Fruit fly (Drosophila melanogaster) whole organism, embryonic: ENCODE measurements around the gene yellow-e2.

Experiments used
- Bdp1 ChIP-seq: fragments of 200-800 bp; sonication (Bioruptor generic); optimal IDR thresholded peaks from 3 replicates; lab custom pipeline; 2016; ENCODE audit warnings: missing biosample characterization, missing genetic modification characterization
- BtbVII ChIP-seq: fragments of 200-800 bp; sonication (Bioruptor generic); optimal IDR thresholded peaks from 3 replicates; lab custom pipeline; 2017; ENCODE audit warnings: missing biosample characterization, mild to moderate bottlenecking, missing genetic modification characterization
- CG10147 ChIP-seq: fragments of 200-800 bp; sonication (Bioruptor generic); optimal IDR thresholded peaks from 2 replicates; lab custom pipeline; 2019; ENCODE audit warnings: missing biosample characterization, mild to moderate bottlenecking, missing genetic modification characterization, moderate library complexity
- CG10979 ChIP-seq: fragments of 200-800 bp; sonication (Bioruptor generic); optimal IDR thresholded peaks from 2 replicates; lab custom pipeline; 2018; ENCODE audit warnings: missing biosample characterization, mild to moderate bottlenecking, missing genetic modification characterization, moderate library complexity
- CG12071 ChIP-seq: fragments of 200-800 bp; sonication (Bioruptor generic); optimal IDR thresholded peaks from 3 replicates; lab custom pipeline; 2018; ENCODE audit warnings: missing biosample characterization, mild to moderate bottlenecking, missing genetic modification characterization
- CG12942 ChIP-seq: fragments of 200-800 bp; sonication (Bioruptor generic); optimal IDR thresholded peaks from 3 replicates; lab custom pipeline; 2016; ENCODE audit warnings: missing biosample characterization, missing genetic modification characterization
- CG13287 ChIP-seq: fragments of 200-800 bp; sonication (Bioruptor generic); IDR thresholded peaks from 2 replicates; pipeline ENCODE4 v1.3.6; 2022; ENCODE audit warnings: missing biosample characterization, missing genetic modification characterization; ENCODE audit not compliant: partially characterized antibody
- CG13894 ChIP-seq: fragments of 200-800 bp; sonication (Bioruptor generic); optimal IDR thresholded peaks from 3 replicates; lab custom pipeline; 2018; ENCODE audit warnings: missing biosample characterization, mild to moderate bottlenecking, missing genetic modification characterization, moderate library complexity
- CG14860 ChIP-seq: fragments of 200-800 bp; sonication (Bioruptor generic); IDR thresholded peaks from 3 replicates; pipeline ENCODE4 v1.3.6; 2022; ENCODE audit warnings: missing biosample characterization, missing genetic modification characterization; ENCODE audit not compliant: partially characterized antibody
- CG15073 ChIP-seq: fragments of 200-800 bp; sonication (Bioruptor generic); optimal IDR thresholded peaks from 2 replicates; lab custom pipeline; 2016; ENCODE audit warnings: missing biosample characterization, missing genetic modification characterization
- CG17802 ChIP-seq: fragments of 200-800 bp; sonication (Bioruptor generic); optimal IDR thresholded peaks from 2 replicates; lab custom pipeline; 2018; ENCODE audit warnings: missing biosample characterization, mild to moderate bottlenecking, missing genetic modification characterization, moderate library complexity
- CG18011 ChIP-seq: fragments of 200-800 bp; sonication (Bioruptor generic); optimal IDR thresholded peaks from 2 replicates; lab custom pipeline; 2017; ENCODE audit warnings: missing biosample characterization, missing genetic modification characterization, mild to moderate bottlenecking, moderate library complexity, missing genotype
- CG18764 ChIP-seq: fragments of 200-800 bp; sonication (Bioruptor generic); optimal IDR thresholded peaks from 3 replicates; lab custom pipeline; 2016; ENCODE audit warnings: missing biosample characterization, missing genetic modification characterization
- CG2202 ChIP-seq: fragments of 200-800 bp; sonication (Bioruptor generic); optimal IDR thresholded peaks from 2 replicates; lab custom pipeline; 2018; ENCODE audit warnings: missing biosample characterization, mild to moderate bottlenecking, missing genetic modification characterization
- CG3838 ChIP-seq: fragments of 200-800 bp; sonication (Bioruptor generic); optimal IDR thresholded peaks from 3 replicates; lab custom pipeline; 2016; ENCODE audit warnings: missing biosample characterization, missing genetic modification characterization
- CG4617 ChIP-seq: fragments of 200-800 bp; sonication (Bioruptor generic); optimal IDR thresholded peaks from 3 replicates; lab custom pipeline; 2016; ENCODE audit warnings: missing biosample characterization, missing genetic modification characterization, borderline replicate concordance
- CG5180 ChIP-seq: fragments of 200-800 bp; sonication (Bioruptor generic); optimal IDR thresholded peaks from 3 replicates; lab custom pipeline; 2017; ENCODE audit warnings: missing biosample characterization, missing genetic modification characterization, mild to moderate bottlenecking, moderate library complexity, missing genetic modification reagents
- CG5245 ChIP-seq: fragments of 200-800 bp; sonication (Bioruptor generic); optimal IDR thresholded peaks from 3 replicates; lab custom pipeline; 2016; ENCODE audit warnings: missing biosample characterization, missing genetic modification characterization
- CG6254 ChIP-seq: fragments of 200-800 bp; sonication (Bioruptor generic); optimal IDR thresholded peaks from 3 replicates; lab custom pipeline; 2017; ENCODE audit warnings: mild to moderate bottlenecking, missing biosample characterization, missing genetic modification reagents, missing genetic modification characterization
- D19A ChIP-seq: fragments of 200-800 bp; optimal IDR thresholded peaks from 3 replicates; lab custom pipeline; 2019; ENCODE audit warnings: missing biosample characterization, mild to moderate bottlenecking, missing genetic modification characterization, moderate library complexity
- D19B ChIP-seq: fragments of 200-800 bp; sonication (Bioruptor generic); optimal IDR thresholded peaks from 2 replicates; lab custom pipeline; 2017; ENCODE audit warnings: missing biosample characterization, mild to moderate bottlenecking, missing genetic modification characterization
- Dip3 ChIP-seq: fragments of 200-800 bp; sonication (Bioruptor generic); optimal IDR thresholded peaks from 3 replicates; lab custom pipeline; 2016; ENCODE audit warnings: missing biosample characterization, missing genetic modification characterization
- E2f1 ChIP-seq: fragments of 200-800 bp; sonication (Bioruptor generic); IDR thresholded peaks from 2 replicates; pipeline ENCODE4 v1.3.6; 2022; ENCODE audit warnings: missing biosample characterization, missing genetic modification characterization
- Ets65A ChIP-seq: fragments of 200-800 bp; sonication (Bioruptor generic); peaks from one replicate; lab custom pipeline; 2016; ENCODE audit warnings: missing biosample characterization, missing genetic modification characterization
- HLH3B ChIP-seq: fragments of 200-800 bp; sonication (Bioruptor generic); IDR thresholded peaks from 2 replicates; pipeline ENCODE4 v1.3.6; 2022; ENCODE audit warnings: missing biosample characterization, missing genetic modification characterization
- HLHmδ ChIP-seq: fragments of 200-800 bp; sonication (Bioruptor generic); optimal IDR thresholded peaks from 2 replicates; lab custom pipeline; 2018; ENCODE audit warnings: missing biosample characterization, mild to moderate bottlenecking, missing genetic modification characterization, moderate library complexity
- NC2α ChIP-seq: fragments of 200-800 bp; sonication (Bioruptor generic); optimal IDR thresholded peaks from 2 replicates; lab custom pipeline; 2016; ENCODE audit warnings: missing biosample characterization, missing genetic modification characterization
- NFAT ChIP-seq: fragments of 200-800 bp; sonication (Bioruptor generic); IDR thresholded peaks from 2 replicates; pipeline ENCODE4 v1.3.6; 2022; ENCODE audit warnings: missing biosample characterization, missing genetic modification characterization
- Nf-YA ChIP-seq: fragments of 200-800 bp; sonication (Bioruptor generic); IDR thresholded peaks from 2 replicates; pipeline ENCODE4 v1.3.6; 2022; ENCODE audit warnings: missing biosample characterization, missing genetic modification characterization
- Opbp ChIP-seq: fragments of 200-800 bp; sonication (Bioruptor generic); IDR thresholded peaks from 3 replicates; pipeline ENCODE4 v1.3.6; 2022; ENCODE audit warnings: missing biosample characterization, missing genetic modification characterization; ENCODE audit not compliant: partially characterized antibody
- Side ChIP-seq: fragments of 200-800 bp; sonication (Bioruptor generic); optimal IDR thresholded peaks from 2 replicates; lab custom pipeline; 2016; ENCODE audit warnings: missing biosample characterization, missing genetic modification characterization
- Sox100B ChIP-seq: fragments of 200-800 bp; sonication (Bioruptor generic); optimal IDR thresholded peaks from 3 replicates; lab custom pipeline; 2018; ENCODE audit warnings: missing biosample characterization, mild to moderate bottlenecking, missing genetic modification characterization
- abd-A ChIP-seq: fragments of 200-800 bp; sonication (Bioruptor generic); optimal IDR thresholded peaks from 3 replicates; lab custom pipeline; 2019; ENCODE audit warnings: missing biosample characterization, mild to moderate bottlenecking, missing genetic modification characterization, moderate library complexity
- bowl ChIP-seq: fragments of 200-800 bp; sonication (Bioruptor generic); IDR thresholded peaks from 2 replicates; pipeline ENCODE4 v1.3.6; 2022; ENCODE audit warnings: missing biosample characterization, missing genetic modification characterization
- btn ChIP-seq: fragments of 200-800 bp; sonication (Bioruptor generic); optimal IDR thresholded peaks from 2 replicates; lab custom pipeline; 2016; ENCODE audit warnings: missing biosample characterization, missing genetic modification characterization
- chif ChIP-seq, 2 experiments: fragments of 200-800 bp; sonication (Bioruptor generic); optimal IDR thresholded peaks; 3 replicates each; lab custom pipeline; 2016; ENCODE audit warnings: missing biosample characterization in 2 of 2, missing genetic modification characterization in 2 of 2
- ewg ChIP-seq: fragments of 200-800 bp; sonication (Bioruptor generic); optimal IDR thresholded peaks from 3 replicates; lab custom pipeline; 2017; ENCODE audit warnings: mild to moderate bottlenecking, missing biosample characterization, missing genetic modification reagents, missing genetic modification characterization
- fd102C ChIP-seq: fragments of 200-800 bp; sonication (Bioruptor generic); optimal IDR thresholded peaks from 2 replicates; lab custom pipeline; 2018; ENCODE audit warnings: missing biosample characterization, mild to moderate bottlenecking, missing genetic modification characterization, moderate library complexity
- h ChIP-seq: fragments of >200 bp; optimal IDR thresholded peaks from 2 replicates; lab custom pipeline; 2017
- hbn ChIP-seq: fragments of 200-800 bp; sonication (Bioruptor generic); IDR thresholded peaks from 2 replicates; pipeline ENCODE4 v1.3.6; 2022; ENCODE audit warnings: missing biosample characterization, missing genetic modification characterization; ENCODE audit not compliant: partially characterized antibody
- lbe ChIP-seq: fragments of 200-800 bp; sonication (Bioruptor generic); optimal IDR thresholded peaks from 2 replicates; lab custom pipeline; 2016; ENCODE audit warnings: missing biosample characterization, mild to moderate bottlenecking, missing genetic modification characterization
- mirr ChIP-seq: fragments of 200-800 bp; sonication (Bioruptor generic); optimal IDR thresholded peaks from 3 replicates; lab custom pipeline; 2018; ENCODE audit warnings: missing biosample characterization, mild to moderate bottlenecking, missing genetic modification characterization
- nmo ChIP-seq: fragments of 200-800 bp; sonication (Bioruptor generic); optimal IDR thresholded peaks from 2 replicates; lab custom pipeline; 2018; ENCODE audit warnings: missing biosample characterization, mild to moderate bottlenecking, missing genetic modification characterization, moderate library complexity
- pan ChIP-seq, 4 experiments: fragments of >200 bp in 3 of 4; fragments of 200-800 bp in 1 of 4; sonication (Bioruptor generic) in 1 of 4; optimal IDR thresholded peaks in 3 of 4; IDR thresholded peaks in 1 of 4; 2 replicates each; pipeline versions ENCODE4 v1.3.6 to Lab custom; 2017 to 2022; ENCODE audit warnings: missing biosample characterization in 2 of 4, missing genetic modification characterization in 2 of 4, mixed read lengths in 1 of 4
- peb ChIP-seq: fragments of 200-800 bp; sonication (Bioruptor generic); IDR thresholded peaks from 2 replicates; pipeline ENCODE4 v1.3.6; 2022; ENCODE audit warnings: missing biosample characterization, missing genetic modification characterization
- pfk ChIP-seq: fragments of 200-800 bp; sonication (Bioruptor generic); optimal IDR thresholded peaks from 2 replicates; lab custom pipeline; 2018; ENCODE audit warnings: missing biosample characterization, mild to moderate bottlenecking, missing genetic modification characterization, moderate library complexity
- pum ChIP-seq: fragments of 200-800 bp; sonication (Bioruptor generic); optimal IDR thresholded peaks from 2 replicates; lab custom pipeline; 2016; ENCODE audit warnings: missing biosample characterization, missing genetic modification characterization
- sisA ChIP-seq: fragments of 200-800 bp; sonication (Bioruptor generic); IDR thresholded peaks from 2 replicates; pipeline ENCODE4 v1.3.6; 2022; ENCODE audit warnings: missing biosample characterization, missing genetic modification characterization
- sob ChIP-seq: fragments of 200-800 bp; sonication (Bioruptor generic); IDR thresholded peaks from 2 replicates; pipeline ENCODE4 v1.3.6; 2022; ENCODE audit warnings: missing biosample characterization, missing genetic modification characterization
- tll ChIP-seq, 2 experiments: fragments of 200-800 bp in 1 of 2; fragments of >200 bp in 1 of 2; sonication (Bioruptor generic) in 1 of 2; optimal IDR thresholded peaks; 2 replicates each; lab custom pipeline; 2017 to 2019; ENCODE audit warnings: missing biosample characterization in 2 of 2, missing genetic modification characterization in 2 of 2, mild to moderate bottlenecking in 1 of 2, moderate library complexity in 1 of 2
- zf30C ChIP-seq: fragments of 200-800 bp; sonication (Bioruptor generic); optimal IDR thresholded peaks from 3 replicates; lab custom pipeline; 2018; ENCODE audit warnings: missing biosample characterization, mild to moderate bottlenecking, missing genetic modification characterization

The yellow-e2 gene

DNA sequence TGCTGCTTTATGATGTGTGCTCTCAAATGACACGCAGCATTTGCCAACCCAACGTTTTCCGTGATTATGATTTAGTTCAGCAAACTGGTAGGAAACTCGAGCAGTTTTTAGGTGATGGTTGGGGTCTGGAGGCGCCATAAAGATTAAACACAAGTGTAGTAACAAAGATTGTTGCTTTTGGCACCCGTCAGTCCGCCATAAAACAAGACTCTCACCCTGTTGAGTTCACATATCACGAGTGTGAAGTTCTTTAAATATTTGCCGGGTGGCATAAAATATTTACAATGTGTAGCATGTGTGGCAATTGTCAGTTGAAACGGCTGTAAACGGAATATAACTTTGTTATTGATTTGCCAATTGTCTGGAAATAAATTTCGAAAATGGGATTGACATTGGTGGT lies 34.9 kb upstream of the yellow-e2 start (continued):
- TF ChIP-seq CG12942 (GFP tag; lab: Kevin White, UChicago) (no peak), Side (GFP tag; lab: Kevin White, UChicago) (no peak), E2f1 (no peak), h (lab: Kevin White, UChicago) (no peak), Dip3 (GFP tag; lab: Kevin White, UChicago) (no peak), Sox100B (peak; percentile 34), pan (optimal IDR thresholded peaks at IDR 0.05; lab: Kevin White, UChicago) (no peak), pan (GFP tag; optimal IDR thresholded peaks at IDR 0.05 in 1 of 2, IDR thresholded peaks at IDR 0.05 in 1 of 2) (no peak), zf30C (no peak), CG12071 (GFP tag; lab: Kevin White, UChicago) (peak; percentile 73), pum (no peak), peb (GFP tag; lab: Robert Waterston, UW) (no peak), tll (GFP tag; optimal IDR thresholded peaks at IDR 0.05; lab: Kevin White, UChicago) (no peak), CG10979 (tag; lab: Kevin White, UChicago) (no peak), sob (peak; percentile 36; the same call in 1 of the 2 replicates), HLHmδ (GFP tag; lab: Kevin White, UChicago) (no peak), CG10147 (GFP tag; lab: Kevin White, UChicago) (no peak), fd102C (no peak), lbe (GFP tag; lab: Kevin White, UChicago) (no peak), btn (no peak), CG3838 (GFP tag; lab: Kevin White, UChicago) (no peak), CG13287 (no peak), sisA (GFP tag; lab: Robert Waterston, UW) (no peak), NFAT (no peak), abd-A (no peak), Nf-YA (GFP tag; lab: Robert Waterston, UW) (no peak), hbn (GFP tag; lab: Robert Waterston, UW) (no peak), Opbp (GFP tag; lab: Robert Waterston, UW) (no peak), Ets65A (no peak), D19B (GFP tag; lab: Kevin White, UChicago) (no peak), D19A (no peak), CG5245 (no peak), CG6254 (GFP tag; lab: Kevin White, UChicago) (no peak), CG15073 (GFP tag; lab: Kevin White, UChicago) (no peak), bowl (GFP tag; lab: Robert Waterston, UW) (no peak), CG4617 (GFP tag; lab: Kevin White, UChicago) (no peak), BtbVII (GFP tag; lab: Kevin White, UChicago) (peak; percentile 54), nmo (no peak), ewg (no peak), Bdp1 (GFP tag; lab: Kevin White, UChicago) (no peak), CG2202 (tag; lab: Kevin White, UChicago) (no peak), NC2α (no peak), mirr (GFP tag; lab: Kevin White, UChicago) (no peak), CG18011 (GFP tag; lab: Kevin White, UChicago) (no peak), CG14860 (no peak), HLH3B (no peak), CG18764 (GFP tag; lab: Kevin White, UChicago) (no peak), CG13894 (tag; lab: Kevin White, UChicago) (no peak), chif (GFP tag; optimal IDR thresholded peaks at IDR 0.05; lab: Kevin White, UChicago) (no peak), pfk (GFP tag; lab: Kevin White, UChicago) (no peak), CG5180 (GFP tag; lab: Kevin White, UChicago) (no peak), CG17802 (no peak)
